Worm (Caenorhabditis elegans): Measurements from ENCODE around the gene W09C2.7.

ce11 chrIV:9659999-9660398, 37.8 kb upstream of the W09C2.7 start:
- no peak for TF ChIP-seq cog-1 (tag; optimal IDR thresholded peaks at IDR 0.05)
- TF ChIP-seq klf-2 (GFP tag; conservative IDR thresholded peaks at IDR 0.05), result no peak

All from whole organism, midembryonic.